Worm (Caenorhabditis elegans): ENCODE measurements around the gene Y39F10C.3.

Y39F10C.3 gene

DNA sequence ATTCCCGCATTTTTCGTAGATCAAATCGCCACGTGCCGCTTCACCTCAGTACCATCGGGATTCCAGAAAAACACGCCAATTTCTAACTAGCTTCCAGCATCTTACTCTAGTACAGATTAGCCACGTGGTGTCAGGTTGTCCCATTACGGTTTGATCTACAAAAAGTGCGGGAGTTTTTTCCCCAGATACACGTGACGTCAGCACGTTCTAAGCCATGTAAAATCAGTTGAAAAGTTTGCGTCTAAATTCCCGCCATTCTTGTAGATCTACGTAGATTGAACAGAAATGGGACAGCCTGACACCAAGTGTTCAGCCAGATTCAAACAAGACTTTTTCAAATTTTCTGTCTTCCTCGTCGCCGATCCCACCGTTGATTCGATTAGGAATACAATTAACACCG is 4.4 kb downstream of the Y39F10C.3 start, which contains the start of gene T02H6.9:
Gene T02H6.9, plus strand, starts transcription at position 301 of the 400 bp plus-strand sequence.
- TF ChIP-seq K11D2.4 (GFP tag; IDR thresholded peaks at IDR 0.05) (no peak), mcd-1 (GFP tag; IDR thresholded peaks at IDR 0.05) (no peak), ets-4 (GFP tag; optimal IDR thresholded peaks at IDR 0.05) (no peak), aptf-3 (GFP tag; IDR thresholded peaks at IDR 0.05) (no peak), ztf-3 (GFP tag; optimal IDR thresholded peaks at IDR 0.05) (no peak), let-607 (tag; optimal IDR thresholded peaks at IDR 0.05) (no peak), akir-1 (GFP tag; optimal IDR thresholded peaks at IDR 0.05) (no peak), lin-54 (GFP tag; optimal IDR thresholded peaks at IDR 0.05) (no peak)

DNA sequence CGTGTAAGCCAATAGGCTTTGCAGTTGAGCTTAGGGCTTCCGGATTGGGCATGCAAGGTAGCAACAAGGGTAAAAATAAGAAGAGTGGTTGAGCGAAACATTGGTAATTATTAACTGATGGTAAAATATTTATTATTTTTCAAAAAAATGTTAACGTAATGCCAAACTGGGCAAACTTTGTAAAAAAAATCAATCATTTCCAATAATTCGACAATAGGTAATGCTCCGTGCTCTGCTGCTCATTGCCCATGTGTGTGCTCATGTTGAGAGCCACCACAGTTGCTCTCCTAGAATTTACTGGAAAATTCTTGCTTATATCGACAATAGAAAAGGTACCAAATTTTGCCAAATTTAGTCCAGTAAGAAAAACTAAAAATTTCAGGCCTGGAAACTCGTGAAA is 6.4 kb downstream of the Y39F10C.3 start, which contains the start of the genes T02H6.10 and T02H6.8:
Gene T02H6.10, minus strand, starts transcription at position 101 of the 400 bp plus-strand sequence.
Gene T02H6.8, plus strand, starts transcription at position 221 of the 400 bp plus-strand sequence.
- TF ChIP-seq F23B12.7 (tag; optimal IDR thresholded peaks at IDR 0.05; ENCODE audit: insufficient read depth): no peak
- TF ChIP-seq snpc-4 (GFP tag; optimal IDR thresholded peaks at IDR 0.05): no peak
- no peak for TF ChIP-seq snpc-4 (tag; optimal IDR thresholded peaks at IDR 0.05)
- no peak for TF ChIP-seq gei-17 (GFP tag; optimal IDR thresholded peaks at IDR 0.05)
- no peak for TF ChIP-seq lin-40 (tag; optimal IDR thresholded peaks at IDR 0.05)
- TF ChIP-seq ztf-25 (GFP tag; IDR thresholded peaks at IDR 0.05): no peak
- no peak for TF ChIP-seq madf-10 (tag; optimal IDR thresholded peaks at IDR 0.05)
- TF ChIP-seq ets-4 (GFP tag; optimal IDR thresholded peaks at IDR 0.05): no peak
- TF ChIP-seq cebp-2 (GFP tag; IDR thresholded peaks at IDR 0.05): no peak
- TF ChIP-seq F10E7.11 (tag; optimal IDR thresholded peaks at IDR 0.05): no peak
- no peak for TF ChIP-seq unc-130 (GFP tag; optimal IDR thresholded peaks at IDR 0.05)
- no peak for TF ChIP-seq snpc-3.4 (tag; optimal IDR thresholded peaks at IDR 0.05)
- no peak for TF ChIP-seq akir-1 (GFP tag; optimal IDR thresholded peaks at IDR 0.05)
- TF ChIP-seq K11D2.4 (GFP tag; IDR thresholded peaks at IDR 0.05): no peak
- TF ChIP-seq madf-3 (GFP tag; IDR thresholded peaks at IDR 0.05): no peak

DNA sequence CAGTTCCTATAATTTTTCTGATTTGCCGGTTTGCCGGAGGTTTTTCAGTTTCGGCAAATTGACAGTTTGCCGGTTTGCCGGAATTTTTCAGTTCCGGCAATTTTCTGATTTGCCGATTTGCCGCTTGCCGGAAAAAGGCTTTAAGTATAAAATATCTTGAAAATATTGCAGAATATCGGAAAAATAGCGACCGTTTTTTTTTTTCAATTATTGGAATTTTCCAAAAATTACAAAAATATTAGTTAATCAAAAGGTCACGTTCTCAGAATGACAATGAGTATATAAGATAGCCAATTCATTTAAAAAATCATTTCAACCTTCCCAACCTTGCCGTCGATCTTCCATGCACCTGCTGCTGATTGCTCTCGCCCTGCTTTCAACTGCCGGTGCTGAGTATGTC is 8.1 kb downstream of the Y39F10C.3 start, which contains the start of gene T02H6.7:
Gene T02H6.7, plus strand, starts transcription at position 301 of the 400 bp plus-strand sequence.
- no peak for TF ChIP-seq hmg-20 (GFP tag; IDR thresholded peaks at IDR 0.05)
- TF ChIP-seq snpc-1.1 (tag; optimal IDR thresholded peaks at IDR 0.05; ENCODE audit: insufficient read depth): no peak
- TF ChIP-seq dpl-1 (GFP tag; optimal IDR thresholded peaks at IDR 0.05): no peak
- TF ChIP-seq bed-1 (GFP tag; IDR thresholded peaks at IDR 0.05): no peak
- no peak for TF ChIP-seq chd-7 (tag; optimal IDR thresholded peaks at IDR 0.05)
- no peak for TF ChIP-seq Y56A3A.18 (GFP tag; IDR thresholded peaks at IDR 0.05)
- no peak for TF ChIP-seq ztf-3 (GFP tag; optimal IDR thresholded peaks at IDR 0.05)
- TF ChIP-seq F23B12.7 (tag; optimal IDR thresholded peaks at IDR 0.05; ENCODE audit: insufficient read depth): no peak

DNA sequence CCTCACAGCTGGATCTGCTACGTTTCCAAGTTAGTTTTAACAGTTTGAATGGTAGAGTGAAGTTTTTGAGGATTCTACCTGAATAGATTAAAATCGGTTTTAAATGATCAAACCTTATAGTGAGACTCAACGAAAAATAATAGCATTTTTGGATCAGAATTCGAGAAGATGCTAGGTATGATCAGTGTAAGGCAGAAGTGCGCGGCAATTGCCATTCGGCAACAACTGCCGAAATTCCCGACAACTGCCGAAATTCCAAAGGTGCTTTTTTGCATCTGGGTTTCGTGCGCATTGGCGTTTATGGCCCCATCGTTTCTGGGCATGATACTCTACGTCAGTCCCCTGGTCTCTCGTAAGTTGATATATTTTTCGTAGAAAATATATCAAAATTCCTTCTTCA is 9.3 kb downstream of the Y39F10C.3 start, which contains the start of gene T02H6.6:
Gene T02H6.6, plus strand, starts transcription at position 301 of the 400 bp plus-strand sequence.
- TF ChIP-seq somi-1 (GFP tag; optimal IDR thresholded peaks at IDR 0.05): no peak
- no peak for TF ChIP-seq B0019.2 (GFP tag; conservative IDR thresholded peaks at IDR 0.05)

DNA sequence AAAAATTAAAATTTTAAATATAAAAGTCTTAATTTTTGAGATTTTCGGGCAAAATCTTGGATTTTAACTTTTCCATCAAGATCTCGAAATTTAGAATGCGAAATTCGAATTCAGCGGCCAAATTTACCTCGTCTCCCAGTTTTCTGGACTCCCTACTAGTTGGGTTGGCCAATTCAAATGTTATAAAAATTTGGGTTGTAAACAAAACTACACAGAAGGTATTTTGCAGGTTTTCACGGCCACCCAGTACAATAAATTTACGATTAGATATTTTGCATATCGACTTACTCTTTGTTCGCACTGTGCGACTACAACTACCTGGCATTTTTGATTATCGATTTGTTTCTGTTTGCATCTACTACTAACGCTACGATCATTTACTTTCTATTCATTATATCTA is 10.6 kb downstream of the Y39F10C.3 start, which contains the start of gene T02H6.5:
Gene T02H6.5, plus strand, starts transcription at position 301 of the 400 bp plus-strand sequence.
- TF ChIP-seq F57A8.1 (GFP tag; optimal IDR thresholded peaks at IDR 0.05) (no peak), lsl-1 (GFP tag; optimal IDR thresholded peaks at IDR 0.05) (no peak), F49E8.2 (tag; optimal IDR thresholded peaks at IDR 0.05; ENCODE audit: insufficient read depth) (no peak), nfya-2 (GFP tag; IDR thresholded peaks at IDR 0.05) (no peak), snpc-4 (GFP tag; optimal IDR thresholded peaks at IDR 0.05) (no peak), snpc-4 (tag; optimal IDR thresholded peaks at IDR 0.05) (no peak), repo-1 (tag; optimal IDR thresholded peaks at IDR 0.05) (no peak), gei-17 (GFP tag; optimal IDR thresholded peaks at IDR 0.05) (no peak), lin-26 (GFP tag; IDR thresholded peaks at IDR 0.05) (no peak), D2030.7 (GFP tag; IDR thresholded peaks at IDR 0.05) (no peak), nhr-27 (tag; optimal IDR thresholded peaks at IDR 0.05) (no peak), mel-28 (tag; optimal IDR thresholded peaks at IDR 0.05; ENCODE audit: borderline replicate concordance) (no peak), C06A6.2 (GFP tag; conservative IDR thresholded peaks at IDR 0.05) (no peak)
